Worm (Caenorhabditis elegans) whole organism, mixed stage, embryonic: ENCODE measurements around the gene mtm-6.
A peak's percentile ranks its signal among the peaks of the same experiment; 100 is the strongest.

Experiments used
- M03D4.4 ChIP-seq: sonication (generic microtip); optimal IDR thresholded peaks from 2 replicates; lab custom pipeline; 2017; ENCODE audit warnings: mild to moderate bottlenecking, missing genetic modification characterization, missing compliant biosample characterization
- blmp-1 ChIP-seq: fragments of 150-350 bp; optimal IDR thresholded peaks from 2 replicates; lab custom pipeline; 2014; ENCODE audit warnings: missing biosample characterization, missing genetic modification characterization
- ceh-39 ChIP-seq: fragments of 150-350 bp; optimal IDR thresholded peaks from 2 replicates; lab custom pipeline; 2014; ENCODE audit warnings: missing biosample characterization, missing genetic modification characterization
- ceh-43 ChIP-seq: fragments of 200-800 bp; sonication (Bioruptor generic); optimal IDR thresholded peaks from 2 replicates; lab custom pipeline; 2018; ENCODE audit warnings: mild to moderate bottlenecking, missing genetic modification characterization, moderate library complexity, missing compliant biosample characterization
- ceh-83 ChIP-seq: fragments of 200-800 bp; sonication (Bioruptor generic); optimal IDR thresholded peaks from 2 replicates; lab custom pipeline; 2018; ENCODE audit warnings: mild to moderate bottlenecking, missing genetic modification characterization, missing compliant biosample characterization
- ces-1 ChIP-seq: fragments of 150-350 bp; optimal IDR thresholded peaks from 2 replicates; lab custom pipeline; 2014; ENCODE audit warnings: missing biosample characterization, missing genetic modification reagents, missing genetic modification characterization
- cnd-1 ChIP-seq: fragments of 200-800 bp; sonication (Bioruptor generic); optimal IDR thresholded peaks from 2 replicates; lab custom pipeline; 2018; ENCODE audit warnings: mild to moderate bottlenecking, missing genetic modification characterization, missing compliant biosample characterization
- drap-1 ChIP-seq: fragments of 200-800 bp; sonication (Bioruptor generic); optimal IDR thresholded peaks from 3 replicates; lab custom pipeline; 2018; ENCODE audit warnings: mild to moderate bottlenecking, missing genetic modification characterization, missing compliant biosample characterization
- elt-1 ChIP-seq: sonication (generic microtip); optimal IDR thresholded peaks from 2 replicates; lab custom pipeline; 2017; ENCODE audit warnings: missing genetic modification characterization, mild to moderate bottlenecking, missing compliant biosample characterization, antibody characterized with exemption, moderate library complexity, borderline replicate concordance; ENCODE audit not compliant: insufficient read depth
- flh-1 ChIP-seq: fragments of 200-800 bp; sonication (Bioruptor generic); optimal IDR thresholded peaks from 2 replicates; lab custom pipeline; 2018; ENCODE audit warnings: mild to moderate bottlenecking, missing genetic modification characterization, moderate library complexity, missing compliant biosample characterization
- ham-2 ChIP-seq: fragments of 200-800 bp; sonication (Bioruptor generic); optimal IDR thresholded peaks from 2 replicates; lab custom pipeline; 2018; ENCODE audit warnings: mild to moderate bottlenecking, missing genetic modification characterization, missing compliant biosample characterization
- hlh-1 ChIP-seq: fragments of 150-350 bp; optimal IDR thresholded peaks from 2 replicates; lab custom pipeline; 2014; ENCODE audit warnings: missing biosample characterization, missing genetic modification reagents, missing genetic modification characterization
- lin-13 ChIP-seq: fragments of 150-350 bp; optimal IDR thresholded peaks from 2 replicates; lab custom pipeline; 2014; ENCODE audit warnings: missing biosample characterization, missing genetic modification characterization
- lin-32 ChIP-seq: fragments of 200-800 bp; sonication (Bioruptor generic); optimal IDR thresholded peaks from 2 replicates; lab custom pipeline; 2018; ENCODE audit warnings: mild to moderate bottlenecking, missing genetic modification characterization, missing compliant biosample characterization
- mab-5 ChIP-seq: fragments of 150-350 bp; optimal IDR thresholded peaks from 2 replicates; lab custom pipeline; 2014; ENCODE audit warnings: missing biosample characterization, missing genetic modification characterization
- mep-1 ChIP-seq: fragments of 150-350 bp; optimal IDR thresholded peaks from 2 replicates; lab custom pipeline; 2017; ENCODE audit warnings: missing biosample characterization, missing genetic modification reagents, missing genetic modification characterization, inconsistent platforms
- nhr-12 ChIP-seq: fragments of 150-350 bp; optimal IDR thresholded peaks from 2 replicates; lab custom pipeline; 2014; ENCODE audit warnings: missing biosample characterization, missing genetic modification characterization
- nhr-2 ChIP-seq: fragments of 150-350 bp; optimal IDR thresholded peaks from 2 replicates; lab custom pipeline; 2014; ENCODE audit warnings: missing biosample characterization, missing genetic modification characterization
- nhr-237 ChIP-seq: fragments of 150-350 bp; optimal IDR thresholded peaks from 2 replicates; lab custom pipeline; 2014; ENCODE audit warnings: missing biosample characterization, missing genetic modification characterization
- nhr-28 ChIP-seq: fragments of 150-350 bp; optimal IDR thresholded peaks from 2 replicates; lab custom pipeline; 2014; ENCODE audit warnings: missing biosample characterization, missing genetic modification characterization
- nhr-76 ChIP-seq: sonication (generic microtip); optimal IDR thresholded peaks from 2 replicates; lab custom pipeline; 2017; ENCODE audit warnings: missing biosample characterization, missing genetic modification characterization
- sem-2 ChIP-seq: fragments of 200-800 bp; sonication (Bioruptor generic); optimal IDR thresholded peaks from 2 replicates; lab custom pipeline; 2018; ENCODE audit warnings: mild to moderate bottlenecking, missing genetic modification characterization, missing compliant biosample characterization
- snpc-4 ChIP-seq: fragments of 150-350 bp; optimal IDR thresholded peaks from 2 replicates; lab custom pipeline; 2014; ENCODE audit warnings: missing biosample characterization, missing genetic modification characterization
- sptf-1 ChIP-seq: sonication (generic microtip); optimal IDR thresholded peaks from 2 replicates; lab custom pipeline; 2017; ENCODE audit warnings: mild to moderate bottlenecking, missing genetic modification characterization, moderate library complexity, missing compliant biosample characterization
- unc-120 ChIP-seq: sonication (generic microtip); optimal IDR thresholded peaks from 2 replicates; lab custom pipeline; 2017; ENCODE audit warnings: missing genetic modification characterization, missing compliant biosample characterization; ENCODE audit not compliant: poor library complexity, severe bottlenecking
- unc-39 ChIP-seq: fragments of 150-350 bp; optimal IDR thresholded peaks from 2 replicates; lab custom pipeline; 2014; ENCODE audit warnings: missing biosample characterization, missing genetic modification characterization
- unc-62 ChIP-seq: fragments of 150-350 bp; optimal IDR thresholded peaks from 2 replicates; lab custom pipeline; 2014; ENCODE audit warnings: missing biosample characterization, missing genetic modification reagents, missing genetic modification characterization
- zip-8 ChIP-seq: fragments of 150-350 bp; optimal IDR thresholded peaks from 2 replicates; lab custom pipeline; 2014; ENCODE audit warnings: missing biosample characterization, missing genetic modification characterization
- ztf-11 ChIP-seq: fragments of 150-350 bp; optimal IDR thresholded peaks from 2 replicates; lab custom pipeline; 2014; ENCODE audit warnings: missing biosample characterization, missing genetic modification characterization

The mtm-6 gene

ce11 chrIII:13346785-13347184 lies at the start of gene mtm-6:
Gene mtm-6 (plus strand): TSS chrIII:13347085.
- TF ChIP-seq ztf-11 (tag; lab: Kevin White, UChicago) (no peak), nhr-2 (tag; lab: Kevin White, UChicago) (no peak), nhr-237 (no peak), mep-1 (tag; lab: Kevin White, UChicago) (no peak), ceh-43 (no peak), blmp-1 (tag; lab: Kevin White, UChicago) (no peak), flh-1 (GFP tag; lab: Kevin White, UChicago) (no peak), unc-39 (tag; lab: Kevin White, UChicago) (no peak), snpc-4 (no peak), lin-32 (GFP tag; lab: Kevin White, UChicago) (no peak), elt-1 (tag; lab: Kevin White, UChicago) (no peak), unc-62 (GFP tag; lab: Kevin White, UChicago) (no peak)
- TF ChIP-seq, all 35 proteins: peak for 0

- TF ChIP-seq unc-120 (tag; lab: Kevin White, UChicago) (no peak), elt-1 (tag; lab: Kevin White, UChicago) (peak; percentile 82), nhr-2 (tag; lab: Kevin White, UChicago) (peak; percentile 35)
Observed at ce11 chrIII:13298722-13299431, 48.0 kb upstream of the mtm-6 start, which contains the start of gene pgm-2. Gene pgm-2 (plus strand): TSS chrIII:13299378.

- TF ChIP-seq blmp-1 (tag; lab: Kevin White, UChicago) (no peak), hlh-1 (tag; lab: Kevin White, UChicago) (no peak)
Observed at ce11 chrIII:13301983-13302382, 44.9 kb upstream of the mtm-6 start.

- TF ChIP-seq M03D4.4 (no peak), nhr-237 (no peak), unc-62 (GFP tag; lab: Kevin White, UChicago) (no peak), ceh-43 (no peak), elt-1 (tag; lab: Kevin White, UChicago) (no peak), cnd-1 (tag; lab: Kevin White, UChicago) (no peak), nhr-12 (tag; lab: Kevin White, UChicago) (no peak), mab-5 (tag; lab: Kevin White, UChicago) (no peak), nhr-76 (tag; lab: Kevin White, UChicago) (no peak), ceh-83 (GFP tag; lab: Kevin White, UChicago) (no peak), nhr-28 (tag; lab: Kevin White, UChicago) (no peak), ham-2 (no peak), drap-1 (no peak), flh-1 (GFP tag; lab: Kevin White, UChicago) (no peak), lin-32 (GFP tag; lab: Kevin White, UChicago) (no peak), sem-2 (GFP tag; lab: Kevin White, UChicago) (no peak)
Observed at ce11 chrIII:13302578-13302977, 44.3 kb upstream of the mtm-6 start.

ce11 chrIII:13305537-13305936 lies 41.3 kb upstream of the mtm-6 start:
- TF ChIP-seq snpc-4, result no peak
- TF ChIP-seq lin-32 (GFP tag; lab: Kevin White, UChicago), result no peak
- TF ChIP-seq nhr-12 (tag; lab: Kevin White, UChicago), result no peak
- TF ChIP-seq elt-1 (tag; lab: Kevin White, UChicago), result no peak
- no peak for TF ChIP-seq unc-62 (GFP tag; lab: Kevin White, UChicago)
- no peak for TF ChIP-seq blmp-1 (tag; lab: Kevin White, UChicago)
- no peak for TF ChIP-seq nhr-28 (tag; lab: Kevin White, UChicago)
- TF ChIP-seq zip-8 (tag; lab: Kevin White, UChicago), result no peak
- no peak for TF ChIP-seq drap-1

- TF ChIP-seq nhr-2 (tag; lab: Kevin White, UChicago) (no peak), drap-1 (no peak), ceh-39 (tag; lab: Kevin White, UChicago) (no peak), sem-2 (GFP tag; lab: Kevin White, UChicago) (no peak), M03D4.4 (peak; percentile 17), sptf-1 (tag; lab: Kevin White, UChicago) (peak; percentile 38), blmp-1 (tag; lab: Kevin White, UChicago) (no peak), hlh-1 (tag; lab: Kevin White, UChicago) (no peak), lin-13 (no peak), ham-2 (no peak), unc-120 (tag; lab: Kevin White, UChicago) (no peak), mep-1 (tag; lab: Kevin White, UChicago) (no peak), ces-1 (GFP tag; lab: Kevin White, UChicago) (peak; percentile 86), lin-32 (GFP tag; lab: Kevin White, UChicago) (no peak)
Observed at ce11 chrIII:13307107-13307506, 39.8 kb upstream of the mtm-6 start, which contains the start of the genes klp-19 and slc-36.1. Gene klp-19 (minus strand): TSS chrIII:13307259. Gene slc-36.1 (plus strand): TSS chrIII:13307502.
